Worm (Caenorhabditis elegans) whole organism, L1 larva: ENCODE results near the gene ZK177.3.

Experiments used
- C04F5.9 ChIP-seq: sonication (generic microtip); optimal IDR thresholded peaks from 2 replicates; lab custom pipeline; 2016; ENCODE audit warnings: missing genetic modification characterization, missing compliant biosample characterization
- aha-1 ChIP-seq: fragments of 150-350 bp; optimal IDR thresholded peaks from 2 replicates; lab custom pipeline; 2014; ENCODE audit warnings: missing biosample characterization, missing genetic modification characterization
- elt-3 ChIP-seq, 6 experiments: fragments of 150-350 bp in 1 of 6; sonication (generic microtip); optimal IDR thresholded peaks; 2 replicates each; lab custom pipeline; 2017 to 2018; ENCODE audit warnings: missing biosample characterization in 6 of 6, missing genetic modification characterization in 6 of 6, inconsistent platforms in 1 of 6
- grh-1 ChIP-seq: fragments of 200-800 bp; sonication (Bioruptor generic); IDR thresholded peaks from 2 replicates; pipeline ENCODE4 v1.3.6; 2022; ENCODE audit warnings: missing genetic modification reagents, missing genetic modification characterization, missing compliant biosample characterization
- jun-1 ChIP-seq: fragments of 150-350 bp; optimal IDR thresholded peaks from 2 replicates; lab custom pipeline; 2014; ENCODE audit warnings: missing biosample characterization, missing genetic modification reagents, missing genetic modification characterization
- nhr-12 ChIP-seq: sonication (generic microtip); optimal IDR thresholded peaks from 2 replicates; lab custom pipeline; 2017; ENCODE audit warnings: missing biosample characterization, missing genetic modification characterization
- pqm-1 ChIP-seq: sonication (generic microtip); optimal IDR thresholded peaks from 3 replicates; lab custom pipeline; 2017; ENCODE audit warnings: missing biosample characterization, missing genetic modification characterization
- tlp-1 ChIP-seq: fragments of 150-350 bp; optimal IDR thresholded peaks from 2 replicates; lab custom pipeline; 2014; ENCODE audit warnings: missing biosample characterization, missing genetic modification characterization

DNA sequence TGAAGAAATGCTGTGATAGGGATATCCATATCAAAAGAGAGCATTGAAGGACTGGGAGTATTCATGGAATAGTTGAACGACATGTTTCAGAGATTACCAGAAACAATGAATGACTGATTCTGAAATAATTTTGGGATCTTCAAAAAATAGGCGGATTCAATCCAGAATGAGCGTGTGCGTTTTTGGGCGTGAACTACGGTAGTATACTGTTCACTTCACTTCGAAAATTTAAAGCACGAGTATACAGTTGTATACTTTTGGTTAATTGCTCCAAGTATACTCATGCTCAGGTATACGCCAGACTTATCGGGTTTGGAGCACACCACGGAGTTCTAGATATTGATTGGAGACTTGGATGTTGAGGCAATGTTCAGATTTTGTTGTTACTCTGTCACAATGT, 9.7 kb downstream of the ZK177.3 start, which contains the start of gene tbx-35:
- TF ChIP-seq pqm-1 (tag; lab: Kevin White, UChicago) (no peak), nhr-12 (no peak), C04F5.9 (tag; lab: Kevin White, UChicago) (no peak), jun-1 (tag; lab: Kevin White, UChicago) (no peak), elt-3 (tag; optimal IDR thresholded peaks at IDR 0.05; lab: Kevin White, UChicago) (no peak), tlp-1 (tag; lab: Kevin White, UChicago) (no peak), grh-1 (GFP tag; lab: Robert Waterston, UW) (no peak), aha-1 (tag; lab: Kevin White, UChicago) (no peak)
